Worm (Caenorhabditis elegans): ENCODE data around the gene C03B1.17.

C03B1.17 gene

ce11 chrX:6373348-6373747 is at the start of gene C03B1.17:
TSS of gene C03B1.17 (plus strand) at chrX:6373648.
- TF ChIP-seq sptf-2 (GFP tag; optimal IDR thresholded peaks at IDR 0.05) (no peak), pbrm-1 (GFP tag; IDR thresholded peaks at IDR 0.05) (no peak), ama-1 (optimal IDR thresholded peaks at IDR 0.05) (no peak), ama-1 (GFP tag; optimal IDR thresholded peaks at IDR 0.05) (no peak), tlf-1 (GFP tag; optimal IDR thresholded peaks at IDR 0.05) (no peak), sea-2 (GFP tag; IDR thresholded peaks at IDR 0.05) (no peak), F23B12.7 (tag; optimal IDR thresholded peaks at IDR 0.05; ENCODE audit: insufficient read depth) (no peak), D2030.7 (GFP tag; IDR thresholded peaks at IDR 0.05) (no peak), Y67H2A.10 (GFP tag; conservative IDR thresholded peaks at IDR 0.05) (no peak), aptf-3 (GFP tag; IDR thresholded peaks at IDR 0.05) (no peak), T07F8.4 (tag; optimal IDR thresholded peaks at IDR 0.05) (no peak), Y53F4B.3 (GFP tag; IDR thresholded peaks at IDR 0.05) (no peak), die-1 (tag; optimal IDR thresholded peaks at IDR 0.05) (no peak), F22D6.2 (tag; optimal IDR thresholded peaks at IDR 0.05) (no peak), B0261.1 (tag; optimal IDR thresholded peaks at IDR 0.05) (no peak), egl-44 (GFP tag; IDR thresholded peaks at IDR 0.05) (no peak), ceh-40 (GFP tag; IDR thresholded peaks at IDR 0.05) (no peak), ceh-79 (tag; optimal IDR thresholded peaks at IDR 0.05) (no peak), madf-6 (GFP tag; IDR thresholded peaks at IDR 0.05) (no peak), F10E7.11 (tag; optimal IDR thresholded peaks at IDR 0.05) (no peak)

- peak; percentile 52 for TF ChIP-seq egrh-3 (GFP tag; IDR thresholded peaks at IDR 0.05)
Observed at ce11 chrX:6324124-6324893, 49.1 kb upstream of the C03B1.17 start.

ce11 chrX:6326088-6326487 is 47.4 kb upstream of the C03B1.17 start, which contains the start of gene col-168:
TSS of gene col-168 (plus strand) at chrX:6326388.
- no peak for TF ChIP-seq dpl-1 (GFP tag; optimal IDR thresholded peaks at IDR 0.05)

ce11 chrX:6328860-6329259 is 44.6 kb upstream of the C03B1.17 start, which contains the start of gene col-169:
TSS of gene col-169 (plus strand) at chrX:6329160.
- no peak for TF ChIP-seq dox-1 (GFP tag; IDR thresholded peaks at IDR 0.05)

ce11 chrX:6329542-6330029 is 43.9 kb upstream of the C03B1.17 start:
- TF ChIP-seq egrh-3 (GFP tag; IDR thresholded peaks at IDR 0.05) = peak; percentile 97
- TF ChIP-seq zfh-2 (GFP tag; conservative IDR thresholded peaks at IDR 0.05) = 0 out of 2 replicates have a peak, but pooled peaks have one; percentile 19

ce11 chrX:6331409-6331808 is 42.0 kb upstream of the C03B1.17 start, which contains the start of gene col-170:
TSS of gene col-170 (plus strand) at chrX:6331709.
- TF ChIP-seq fkh-3 (tag; optimal IDR thresholded peaks at IDR 0.05) (no peak), lin-40 (tag; optimal IDR thresholded peaks at IDR 0.05) (no peak), attf-3 (GFP tag; conservative IDR thresholded peaks at IDR 0.05) (no peak)

ce11 chrX:6333998-6334397 is 39.5 kb upstream of the C03B1.17 start, which contains the start of gene col-171:
TSS of gene col-171 (plus strand) at chrX:6334298.
- TF ChIP-seq rec-8 (tag; optimal IDR thresholded peaks at IDR 0.05) (no peak), mel-28 (tag; optimal IDR thresholded peaks at IDR 0.05; ENCODE audit: borderline replicate concordance) (no peak), lag-1 (GFP tag; IDR thresholded peaks at IDR 0.05) (no peak), B0261.1 (tag; optimal IDR thresholded peaks at IDR 0.05) (no peak), attf-6 (GFP tag; IDR thresholded peaks at IDR 0.05) (no peak), bed-2 (GFP tag; IDR thresholded peaks at IDR 0.05) (no peak), lin-35 (GFP tag; optimal IDR thresholded peaks at IDR 0.05) (no peak)

Measured in whole organism, young adult.